Worm (Caenorhabditis elegans): ENCODE measurements around the gene pcca-1.

pcca-1 gene

ce11 chrX:7660919-7661557 is at the start of gene pcca-1:
Gene pcca-1 (minus strand): TSS chrX:7660986.
- TF ChIP-seq cnd-1 (tag; optimal IDR thresholded peaks at IDR 0.05): no peak
- TF ChIP-seq hlh-1 (tag; optimal IDR thresholded peaks at IDR 0.05): peak; percentile 87
- TF ChIP-seq bed-3 (GFP tag; optimal IDR thresholded peaks at IDR 0.05): no peak
- TF ChIP-seq unc-120 (tag; optimal IDR thresholded peaks at IDR 0.05; ENCODE audit: poor library complexity, severe bottlenecking): peak; percentile 84

ce11 chrX:7710187-7710586 is 49.4 kb upstream of the pcca-1 start:
- TF ChIP-seq unc-62 (GFP tag; optimal IDR thresholded peaks at IDR 0.05) (no peak), sptf-1 (tag; optimal IDR thresholded peaks at IDR 0.05) (peak; percentile 84), ceh-83 (GFP tag; optimal IDR thresholded peaks at IDR 0.05) (no peak), bed-3 (GFP tag; optimal IDR thresholded peaks at IDR 0.05) (no peak), drap-1 (GFP tag; optimal IDR thresholded peaks at IDR 0.05) (no peak), pha-4 (tag; optimal IDR thresholded peaks at IDR 0.05) (no peak), nhr-12 (tag; optimal IDR thresholded peaks at IDR 0.05) (no peak), ces-1 (GFP tag; optimal IDR thresholded peaks at IDR 0.05) (peak; percentile 4)

DNA sequence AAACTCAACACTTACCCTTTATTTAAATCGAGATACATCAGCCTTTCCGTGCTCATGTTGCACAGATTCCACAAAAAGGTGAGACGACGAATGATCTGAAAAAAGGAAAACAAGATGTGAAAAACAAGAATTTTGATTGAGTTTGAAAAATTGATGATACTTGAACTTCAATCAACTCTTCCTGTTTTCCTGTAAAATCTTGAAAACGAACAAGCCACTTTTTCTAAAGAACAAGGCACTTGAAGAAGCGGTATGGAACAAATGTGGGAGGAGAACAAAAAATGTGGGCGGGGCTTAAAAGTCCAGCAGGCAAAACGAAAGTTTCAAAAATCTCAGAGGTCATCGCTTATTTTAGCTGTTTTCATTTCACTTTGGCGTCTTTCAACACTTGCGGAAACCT is 46.2 kb upstream of the pcca-1 start, which contains the start of gene kvs-1:
Gene kvs-1 (minus strand): TSS at position 101 of the 400 bp plus-strand sequence.
- TF ChIP-seq mls-2 (tag; optimal IDR thresholded peaks at IDR 0.05) (no peak), sem-2 (GFP tag; optimal IDR thresholded peaks at IDR 0.05) (no peak), lsy-2 (tag; optimal IDR thresholded peaks at IDR 0.05) (no peak), lin-32 (GFP tag; optimal IDR thresholded peaks at IDR 0.05) (no peak), cnd-1 (tag; optimal IDR thresholded peaks at IDR 0.05) (no peak), zip-8 (tag; optimal IDR thresholded peaks at IDR 0.05) (no peak), nhr-12 (tag; optimal IDR thresholded peaks at IDR 0.05) (no peak), hlh-1 (tag; optimal IDR thresholded peaks at IDR 0.05) (no peak), nhr-2 (tag; optimal IDR thresholded peaks at IDR 0.05) (no peak), drap-1 (GFP tag; optimal IDR thresholded peaks at IDR 0.05) (no peak), flh-1 (GFP tag; optimal IDR thresholded peaks at IDR 0.05) (no peak), nhr-237 (tag; optimal IDR thresholded peaks at IDR 0.05) (no peak), ceh-43 (GFP tag; optimal IDR thresholded peaks at IDR 0.05) (no peak), ceh-39 (tag; optimal IDR thresholded peaks at IDR 0.05) (no peak)

DNA sequence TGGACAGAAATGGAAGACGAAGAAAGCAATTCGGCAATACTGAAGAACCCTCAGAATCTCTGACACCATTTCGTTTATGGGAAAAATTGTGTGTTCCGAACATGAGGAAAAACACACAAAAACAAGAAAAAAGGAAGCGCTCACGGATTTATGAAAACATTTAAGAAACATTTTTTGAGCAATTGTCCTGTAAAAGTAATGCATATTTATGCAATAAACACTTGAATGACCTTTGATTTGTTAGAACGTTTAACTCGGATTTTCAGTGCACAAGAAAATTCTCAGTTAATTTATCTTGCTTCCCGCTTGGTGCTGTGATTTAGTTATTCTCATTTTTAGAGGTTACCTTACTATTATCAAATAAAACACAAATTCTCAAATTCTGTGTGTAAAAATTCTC is 43.1 kb upstream of the pcca-1 start:
- no peak for TF ChIP-seq bed-3 (GFP tag; optimal IDR thresholded peaks at IDR 0.05)
- no peak for TF ChIP-seq sem-2 (GFP tag; optimal IDR thresholded peaks at IDR 0.05)
- no peak for TF ChIP-seq elt-3 (tag; optimal IDR thresholded peaks at IDR 0.05)
- TF ChIP-seq ceh-39 (tag; optimal IDR thresholded peaks at IDR 0.05): no peak
- no peak for TF ChIP-seq ces-1 (GFP tag; optimal IDR thresholded peaks at IDR 0.05)
- no peak for TF ChIP-seq blmp-1 (tag; optimal IDR thresholded peaks at IDR 0.05)
- no peak for TF ChIP-seq unc-62 (GFP tag; optimal IDR thresholded peaks at IDR 0.05)
- no peak for TF ChIP-seq ztf-11 (tag; optimal IDR thresholded peaks at IDR 0.05)
- no peak for TF ChIP-seq mep-1 (tag; optimal IDR thresholded peaks at IDR 0.05)
- no peak for TF ChIP-seq drap-1 (GFP tag; optimal IDR thresholded peaks at IDR 0.05)
- TF ChIP-seq sptf-1 (tag; optimal IDR thresholded peaks at IDR 0.05): no peak
- TF ChIP-seq unc-39 (tag; optimal IDR thresholded peaks at IDR 0.05): no peak

ce11 chrX:7689570-7689969 is 28.8 kb upstream of the pcca-1 start:
- TF ChIP-seq nhr-237 (tag; optimal IDR thresholded peaks at IDR 0.05): no peak
- TF ChIP-seq pha-4 (tag; optimal IDR thresholded peaks at IDR 0.05): no peak
- no peak for TF ChIP-seq ces-1 (GFP tag; optimal IDR thresholded peaks at IDR 0.05)
- TF ChIP-seq ceh-83 (GFP tag; optimal IDR thresholded peaks at IDR 0.05): no peak
- no peak for TF ChIP-seq nhr-28 (tag; optimal IDR thresholded peaks at IDR 0.05)
- TF ChIP-seq mab-5 (tag; optimal IDR thresholded peaks at IDR 0.05): no peak
- TF ChIP-seq M03D4.4 (tag; optimal IDR thresholded peaks at IDR 0.05): no peak
- TF ChIP-seq bed-3 (GFP tag; optimal IDR thresholded peaks at IDR 0.05): no peak
- no peak for TF ChIP-seq ceh-43 (GFP tag; optimal IDR thresholded peaks at IDR 0.05)
- no peak for TF ChIP-seq ztf-11 (tag; optimal IDR thresholded peaks at IDR 0.05)
- no peak for TF ChIP-seq sem-2 (GFP tag; optimal IDR thresholded peaks at IDR 0.05)

- no peak for TF ChIP-seq snpc-4 (tag; optimal IDR thresholded peaks at IDR 0.05)
- no peak for TF ChIP-seq elt-1 (tag; optimal IDR thresholded peaks at IDR 0.05; ENCODE audit: borderline replicate concordance, insufficient read depth)
- TF ChIP-seq lin-13 (tag; optimal IDR thresholded peaks at IDR 0.05): no peak
- no peak for TF ChIP-seq bed-3 (GFP tag; optimal IDR thresholded peaks at IDR 0.05)
- no peak for TF ChIP-seq nhr-2 (tag; optimal IDR thresholded peaks at IDR 0.05)
- no peak for TF ChIP-seq unc-39 (tag; optimal IDR thresholded peaks at IDR 0.05)
- no peak for TF ChIP-seq ceh-39 (tag; optimal IDR thresholded peaks at IDR 0.05)
- no peak for TF ChIP-seq hlh-1 (tag; optimal IDR thresholded peaks at IDR 0.05)
- no peak for TF ChIP-seq cnd-1 (tag; optimal IDR thresholded peaks at IDR 0.05)
- no peak for TF ChIP-seq lin-32 (GFP tag; optimal IDR thresholded peaks at IDR 0.05)
- no peak for TF ChIP-seq mab-5 (tag; optimal IDR thresholded peaks at IDR 0.05)
- no peak for TF ChIP-seq zip-8 (tag; optimal IDR thresholded peaks at IDR 0.05)
- no peak for TF ChIP-seq nhr-12 (tag; optimal IDR thresholded peaks at IDR 0.05)
- TF ChIP-seq flh-1 (GFP tag; optimal IDR thresholded peaks at IDR 0.05): no peak
- no peak for TF ChIP-seq ztf-11 (tag; optimal IDR thresholded peaks at IDR 0.05)
- no peak for TF ChIP-seq ceh-43 (GFP tag; optimal IDR thresholded peaks at IDR 0.05)
- no peak for TF ChIP-seq ceh-83 (GFP tag; optimal IDR thresholded peaks at IDR 0.05)
- no peak for TF ChIP-seq drap-1 (GFP tag; optimal IDR thresholded peaks at IDR 0.05)
- no peak for TF ChIP-seq ces-1 (GFP tag; optimal IDR thresholded peaks at IDR 0.05)
Measured at ce11 chrX:7689119-7689518, 28.3 kb upstream of the pcca-1 start, which contains the start of gene clik-2. Gene clik-2 (minus strand): TSS chrX:7689219.

All from whole organism, mixed stage, embryonic.